Fruit fly (Drosophila melanogaster) whole organism, embryonic: ENCODE results near the gene Upf2.

Experiments used
- Antp ChIP-seq: fragments of 200-800 bp; sonication (Bioruptor generic); optimal IDR thresholded peaks from 3 replicates; lab custom pipeline; 2016; ENCODE audit warnings: missing biosample characterization, missing genetic modification characterization
- CG10654 ChIP-seq: fragments of 200-800 bp; sonication (Bioruptor generic); optimal IDR thresholded peaks from 2 replicates; lab custom pipeline; 2016; ENCODE audit warnings: missing biosample characterization, missing genetic modification characterization
- CG11085 ChIP-seq: fragments of 200-800 bp; sonication (Bioruptor generic); IDR thresholded peaks from 2 replicates; pipeline ENCODE4 v1.3.6; 2022; ENCODE audit warnings: missing biosample characterization, missing genetic modification characterization
- CG12769 ChIP-seq: fragments of 200-800 bp; sonication (Bioruptor generic); optimal IDR thresholded peaks from 2 replicates; lab custom pipeline; 2019; ENCODE audit warnings: missing biosample characterization, mild to moderate bottlenecking, missing genetic modification characterization, moderate library complexity
- CG13424 ChIP-seq: fragments of 200-800 bp; sonication (Bioruptor generic); optimal IDR thresholded peaks from 2 replicates; lab custom pipeline; 2019; ENCODE audit warnings: missing biosample characterization, mild to moderate bottlenecking, missing genetic modification characterization, moderate library complexity
- CG14441 ChIP-seq: fragments of 200-800 bp; sonication (Bioruptor generic); IDR thresholded peaks from 2 replicates; pipeline ENCODE4 v1.3.6; 2022; ENCODE audit warnings: missing biosample characterization, missing genetic modification characterization
- CG15073 ChIP-seq: fragments of 200-800 bp; sonication (Bioruptor generic); optimal IDR thresholded peaks from 2 replicates; lab custom pipeline; 2016; ENCODE audit warnings: missing biosample characterization, missing genetic modification characterization
- CG15696 ChIP-seq: fragments of 200-800 bp; sonication (Bioruptor generic); optimal IDR thresholded peaks from 2 replicates; lab custom pipeline; 2019; ENCODE audit warnings: missing biosample characterization, mild to moderate bottlenecking, missing genetic modification characterization, moderate library complexity
- CG17912 ChIP-seq: fragments of 200-800 bp; sonication (Bioruptor generic); optimal IDR thresholded peaks from 2 replicates; lab custom pipeline; 2018; ENCODE audit warnings: missing biosample characterization, mild to moderate bottlenecking, missing genetic modification characterization
- CG18262 ChIP-seq: fragments of 200-800 bp; optimal IDR thresholded peaks from 3 replicates; lab custom pipeline; 2019; ENCODE audit warnings: missing biosample characterization, mild to moderate bottlenecking, missing genetic modification characterization, moderate library complexity
- CG18476 ChIP-seq: fragments of 200-800 bp; sonication (Bioruptor generic); optimal IDR thresholded peaks from 2 replicates; lab custom pipeline; 2016; ENCODE audit warnings: missing biosample characterization, mild to moderate bottlenecking, missing genetic modification characterization
- CG3281 ChIP-seq: fragments of 200-800 bp; sonication (Bioruptor generic); optimal IDR thresholded peaks from 3 replicates; lab custom pipeline; 2017; ENCODE audit warnings: missing biosample characterization, mild to moderate bottlenecking, missing genetic modification characterization
- CG3726 ChIP-seq: fragments of 200-800 bp; sonication (Bioruptor generic); IDR thresholded peaks from 3 replicates; pipeline ENCODE4, ENCODE4 v1.3.6; 2022; ENCODE audit warnings: missing biosample characterization, missing genetic modification characterization
- CG6272 ChIP-seq: fragments of 200-800 bp; sonication (Bioruptor generic); IDR thresholded peaks from 2 replicates; pipeline ENCODE4 v1.3.6; 2022; ENCODE audit warnings: missing biosample characterization, missing genetic modification characterization
- CG6689 ChIP-seq: fragments of 200-800 bp; sonication (Bioruptor generic); IDR thresholded peaks from 2 replicates; pipeline ENCODE4 v1.3.6; 2022; ENCODE audit warnings: missing biosample characterization, missing genetic modification characterization
- CG6854 ChIP-seq: fragments of 200-800 bp; sonication (Bioruptor generic); optimal IDR thresholded peaks from 3 replicates; lab custom pipeline; 2017; ENCODE audit warnings: missing biosample characterization, mild to moderate bottlenecking, missing genetic modification characterization
- CG7745 ChIP-seq: fragments of 200-800 bp; sonication (Bioruptor generic); optimal IDR thresholded peaks from 2 replicates; lab custom pipeline; 2018; ENCODE audit warnings: missing biosample characterization, mild to moderate bottlenecking, missing genetic modification characterization, moderate library complexity
- CG8924 ChIP-seq: fragments of 200-800 bp; optimal IDR thresholded peaks from 3 replicates; lab custom pipeline; 2019; ENCODE audit warnings: missing biosample characterization, mild to moderate bottlenecking, missing genetic modification characterization, moderate library complexity
- CG9876 ChIP-seq: fragments of 200-800 bp; sonication (Bioruptor generic); optimal IDR thresholded peaks from 2 replicates; lab custom pipeline; 2016; ENCODE audit warnings: missing biosample characterization, missing genetic modification characterization
- Camta ChIP-seq: fragments of 200-800 bp; sonication (Bioruptor generic); optimal IDR thresholded peaks from 2 replicates; lab custom pipeline; 2016; ENCODE audit warnings: missing biosample characterization, missing genetic modification characterization
- D19A ChIP-seq: fragments of 200-800 bp; optimal IDR thresholded peaks from 3 replicates; lab custom pipeline; 2019; ENCODE audit warnings: missing biosample characterization, mild to moderate bottlenecking, missing genetic modification characterization, moderate library complexity
- ERR ChIP-seq: fragments of 200-800 bp; sonication (Bioruptor generic); optimal IDR thresholded peaks from 2 replicates; lab custom pipeline; 2016; ENCODE audit warnings: missing biosample characterization, missing genetic modification characterization
- Ets65A ChIP-seq: fragments of 200-800 bp; sonication (Bioruptor generic); peaks from one replicate; lab custom pipeline; 2016; ENCODE audit warnings: missing biosample characterization, missing genetic modification characterization
- Ets97D ChIP-seq: fragments of 200-800 bp; sonication (Bioruptor generic); optimal IDR thresholded peaks from 3 replicates; lab custom pipeline; 2016; ENCODE audit warnings: missing biosample characterization, missing genetic modification characterization
- Fer1 ChIP-seq: fragments of 200-800 bp; sonication (Bioruptor generic); optimal IDR thresholded peaks from 2 replicates; lab custom pipeline; 2017; ENCODE audit warnings: missing biosample characterization, mild to moderate bottlenecking, missing genetic modification characterization
- Gug ChIP-seq: fragments of 200-800 bp; sonication (Bioruptor generic); IDR thresholded peaks from 4 replicates; pipeline ENCODE4 v1.3.6; 2022; ENCODE audit warnings: missing biosample characterization, missing genetic modification characterization
- H15 ChIP-seq: fragments of 200-800 bp; sonication (Bioruptor generic); IDR thresholded peaks from 3 replicates; pipeline ENCODE4 v1.3.6; 2022; ENCODE audit warnings: missing biosample characterization, missing genetic modification characterization
- Hey ChIP-seq: fragments of 200-800 bp; sonication (Bioruptor generic); optimal IDR thresholded peaks from 3 replicates; lab custom pipeline; 2018; ENCODE audit warnings: missing biosample characterization, mild to moderate bottlenecking, missing genetic modification characterization
- Hmx ChIP-seq: fragments of 200-800 bp; sonication (Bioruptor generic); optimal IDR thresholded peaks from 2 replicates; lab custom pipeline; 2016; ENCODE audit warnings: missing biosample characterization, missing genetic modification characterization
- Hr78 ChIP-seq, 2 experiments: fragments of 200-800 bp in 1 of 2; fragments of >200 bp in 1 of 2; sonication (Bioruptor generic) in 1 of 2; optimal IDR thresholded peaks; 2 replicates each; lab custom pipeline; 2017 to 2019; ENCODE audit warnings: missing biosample characterization in 2 of 2, missing genetic modification characterization in 2 of 2, mild to moderate bottlenecking in 1 of 2, moderate library complexity in 1 of 2
- Kr ChIP-seq: fragments of 200-800 bp; sonication (Bioruptor generic); optimal IDR thresholded peaks from 2 replicates; lab custom pipeline; 2017; ENCODE audit warnings: missing biosample characterization, mild to moderate bottlenecking, missing genetic modification characterization
- NC2α ChIP-seq: fragments of 200-800 bp; sonication (Bioruptor generic); optimal IDR thresholded peaks from 2 replicates; lab custom pipeline; 2016; ENCODE audit warnings: missing biosample characterization, missing genetic modification characterization
- NFAT ChIP-seq: fragments of 200-800 bp; sonication (Bioruptor generic); IDR thresholded peaks from 2 replicates; pipeline ENCODE4 v1.3.6; 2022; ENCODE audit warnings: missing biosample characterization, missing genetic modification characterization
- Nf-YC ChIP-seq: fragments of 200-800 bp; optimal IDR thresholded peaks from 3 replicates; lab custom pipeline; 2019; ENCODE audit warnings: missing biosample characterization, mild to moderate bottlenecking, missing genetic modification characterization, moderate library complexity
- Optix ChIP-seq: fragments of 200-800 bp; sonication (Bioruptor generic); IDR thresholded peaks from 3 replicates; pipeline ENCODE4 v1.3.6; 2022; ENCODE audit warnings: missing biosample characterization, missing genetic modification characterization
- Rfx ChIP-seq: fragments of 200-800 bp; sonication (Bioruptor generic); IDR thresholded peaks from 2 replicates; pipeline ENCODE4 v1.3.6; 2022; ENCODE audit warnings: missing biosample characterization, missing genetic modification characterization
- Taf1 ChIP-seq: fragments of 200-800 bp; sonication (Bioruptor generic); IDR thresholded peaks from 2 replicates; pipeline ENCODE4 v1.3.6; 2022; ENCODE audit warnings: missing biosample characterization, missing genetic modification characterization
- abd-A ChIP-seq: fragments of 200-800 bp; sonication (Bioruptor generic); optimal IDR thresholded peaks from 3 replicates; lab custom pipeline; 2019; ENCODE audit warnings: missing biosample characterization, mild to moderate bottlenecking, missing genetic modification characterization, moderate library complexity
- ara ChIP-seq: fragments of 200-800 bp; sonication (Bioruptor generic); IDR thresholded peaks from 2 replicates; pipeline ENCODE4 v1.3.6; 2022; ENCODE audit warnings: missing biosample characterization, missing genetic modification characterization
- ase ChIP-seq: fragments of 200-800 bp; sonication (Bioruptor generic); IDR thresholded peaks from 3 replicates; pipeline ENCODE4 v1.3.6; 2022; ENCODE audit warnings: missing biosample characterization, missing genetic modification characterization
- cad ChIP-seq: fragments of >200 bp; optimal IDR thresholded peaks from 2 replicates; lab custom pipeline; 2017; ENCODE audit warnings: missing biosample characterization, missing genetic modification characterization
- caup ChIP-seq: fragments of 200-800 bp; sonication (Bioruptor generic); optimal IDR thresholded peaks from 3 replicates; lab custom pipeline; 2017; ENCODE audit warnings: missing biosample characterization, mild to moderate bottlenecking, missing genetic modification characterization, moderate library complexity; ENCODE audit not compliant: severe bottlenecking
- crol ChIP-seq: fragments of 200-800 bp; sonication (Bioruptor generic); IDR thresholded peaks from 2 replicates; pipeline ENCODE4 v1.3.6; 2022; ENCODE audit warnings: missing biosample characterization, missing genetic modification characterization
- kni ChIP-seq: fragments of 200-800 bp; sonication (Bioruptor generic); optimal IDR thresholded peaks from 3 replicates; lab custom pipeline; 2017; ENCODE audit warnings: mild to moderate bottlenecking, missing biosample characterization, missing genetic modification reagents, missing genetic modification characterization
- nau ChIP-seq: fragments of 200-800 bp; sonication (Bioruptor generic); optimal IDR thresholded peaks from 3 replicates; lab custom pipeline; 2017; ENCODE audit warnings: missing biosample characterization, mild to moderate bottlenecking, missing genetic modification characterization, missing genetic modification reagents
- p53 ChIP-seq: fragments of 200-800 bp; sonication (Bioruptor generic); optimal IDR thresholded peaks from 2 replicates; lab custom pipeline; 2016; ENCODE audit warnings: missing biosample characterization, missing genetic modification characterization
- ro ChIP-seq: fragments of 200-800 bp; sonication (Bioruptor generic); IDR thresholded peaks from 2 replicates; pipeline ENCODE4 v1.3.6; 2022; ENCODE audit warnings: missing biosample characterization, missing genetic modification characterization
- scrt ChIP-seq: fragments of 200-800 bp; sonication (Bioruptor generic); optimal IDR thresholded peaks from 2 replicates; lab custom pipeline; 2018; ENCODE audit warnings: missing biosample characterization, mild to moderate bottlenecking, missing genetic modification characterization, moderate library complexity
- sisA ChIP-seq: fragments of 200-800 bp; sonication (Bioruptor generic); IDR thresholded peaks from 2 replicates; pipeline ENCODE4 v1.3.6; 2022; ENCODE audit warnings: missing biosample characterization, missing genetic modification characterization
- slbo ChIP-seq: fragments of 200-800 bp; sonication (Bioruptor generic); IDR thresholded peaks from 2 replicates; pipeline ENCODE4 v1.3.6; 2022; ENCODE audit warnings: missing biosample characterization, missing genetic modification characterization

Gene Upf2

dm6 chrX:8061392-8062179 is 13.7 kb downstream of the Upf2 start, which contains the start of gene mys (continued):
- TF ChIP-seq abd-A (no peak), Gug (GFP tag; lab: Robert Waterston, UW) (peak; percentile 62; the same call in 1 of the 4 replicates), CG13424 (peak; percentile 48), ase (GFP tag; lab: Robert Waterston, UW) (no peak), CG6272 (GFP tag; lab: Robert Waterston, UW) (0 out of 2 replicates have a peak, but pooled peaks have one; percentile 47), Nf-YC (tag; lab: Kevin White, UChicago) (peak; percentile 44), Kr (no peak), Fer1 (peak; percentile 73), Rfx (GFP tag; lab: Robert Waterston, UW) (peak; percentile 90), Antp (GFP tag; lab: Kevin White, UChicago) (peak; percentile 84), ara (0 out of 2 replicates have a peak, but pooled peaks have one; percentile 15), nau (GFP tag; lab: Kevin White, UChicago) (peak; percentile 6), Hr78 (GFP tag; optimal IDR thresholded peaks at IDR 0.05; lab: Kevin White, UChicago) (no peak), CG15696 (no peak), CG18476 (GFP tag; lab: Kevin White, UChicago) (no peak), Ets65A (GFP tag; lab: Kevin White, UChicago) (peak; percentile 98), cad (GFP tag; lab: Kevin White, UChicago) (no peak), caup (GFP tag; lab: Kevin White, UChicago) (peak; percentile 83), p53 (GFP tag; lab: Kevin White, UChicago) (peak; percentile 79), NFAT (GFP tag; lab: Robert Waterston, UW) (peak; percentile 85), CG3281 (no peak), CG11085 (GFP tag; lab: Robert Waterston, UW) (peak; percentile 51; the same call in 1 of the 2 replicates), H15 (GFP tag; lab: Robert Waterston, UW) (no peak), crol (no peak), NC2α (GFP tag; lab: Kevin White, UChicago) (peak; percentile 26), CG6689 (GFP tag; lab: Robert Waterston, UW) (no peak), slbo (peak; percentile 87), CG6854 (GFP tag; lab: Kevin White, UChicago) (peak; percentile 47), Taf1 (GFP tag; lab: Robert Waterston, UW) (no peak; the same call in 1 of the 2 replicates), D19A (tag; lab: Kevin White, UChicago) (no peak), CG7745 (tag; lab: Kevin White, UChicago) (no peak), CG15073 (GFP tag; lab: Kevin White, UChicago) (no peak), CG8924 (tag; lab: Kevin White, UChicago) (peak; percentile 10), CG18262 (no peak), scrt (GFP tag; lab: Kevin White, UChicago) (peak; percentile 77), Hey (tag; lab: Kevin White, UChicago) (peak; percentile 2), CG3726 (GFP tag; lab: Robert Waterston, UW) (no peak), Camta (GFP tag; lab: Kevin White, UChicago) (peak; percentile 31), ro (GFP tag; lab: Robert Waterston, UW) (no peak), Ets97D (GFP tag; lab: Kevin White, UChicago) (peak; percentile 97), CG14441 (peak; percentile 62), Optix (peak; percentile 47; the same call in 1 of the 3 replicates), Hmx (GFP tag; lab: Kevin White, UChicago) (no peak), CG12769 (peak; percentile 76), CG10654 (peak; percentile 63), CG17912 (peak; percentile 58), kni (GFP tag; lab: Kevin White, UChicago) (peak; percentile 43), sisA (GFP tag; lab: Robert Waterston, UW) (peak; percentile 63), CG9876 (GFP tag; lab: Kevin White, UChicago) (peak; percentile 71), ERR (GFP tag; lab: Kevin White, UChicago) (peak; percentile 63)
